Worm (Caenorhabditis elegans) whole organism, young adult: ENCODE data around the gene clec-64.

Experiments
- C06A6.2 ChIP-seq: fragments of 200-800 bp; sonication (Bioruptor generic); conservative IDR thresholded peaks from 2 replicates; pipeline ENCODE4 v1.3.6; 2022; ENCODE audit warnings: missing genetic modification characterization, missing compliant biosample characterization
- C17E4.6 ChIP-seq: fragments of 200-800 bp; sonication (Bioruptor generic); IDR thresholded peaks from 2 replicates; pipeline ENCODE4 v1.3.6; 2022; ENCODE audit warnings: missing genetic modification reagents, missing genetic modification characterization, missing compliant biosample characterization
- D2030.7 ChIP-seq: fragments of 200-800 bp; sonication (Bioruptor generic); IDR thresholded peaks from 2 replicates; pipeline ENCODE4 v1.3.6; 2022; ENCODE audit warnings: missing genetic modification reagents, missing genetic modification characterization, missing compliant biosample characterization
- F22D6.2 ChIP-seq: sonication (generic microtip); optimal IDR thresholded peaks from 2 replicates; lab custom pipeline; 2016; ENCODE audit warnings: mild to moderate bottlenecking, missing genetic modification characterization, missing compliant biosample characterization
- F33H1.4 ChIP-seq: fragments of 200-800 bp; sonication (Bioruptor generic); IDR thresholded peaks from 2 replicates; pipeline ENCODE4 v1.3.6; 2022; ENCODE audit warnings: missing genetic modification reagents, missing genetic modification characterization, missing compliant biosample characterization
- F39B2.1 ChIP-seq: fragments of 200-800 bp; sonication (Bioruptor generic); IDR thresholded peaks from 2 replicates; pipeline ENCODE4 v1.3.6; 2022; ENCODE audit warnings: missing genetic modification reagents, missing genetic modification characterization, missing compliant biosample characterization
- K11D2.4 ChIP-seq: fragments of 200-800 bp; sonication (Bioruptor generic); IDR thresholded peaks from 2 replicates; pipeline ENCODE4 v1.3.6; 2022; ENCODE audit warnings: missing genetic modification reagents, missing genetic modification characterization, missing compliant biosample characterization
- K12H6.12 ChIP-seq: fragments of 200-800 bp; sonication (Bioruptor generic); optimal IDR thresholded peaks from 2 replicates; lab custom pipeline; 2018; ENCODE audit warnings: mild to moderate bottlenecking, missing genetic modification characterization, missing compliant biosample characterization
- ama-1 ChIP-seq, 3 experiments: fragments of 150-350 bp in 1 of 3; sonication (generic microtip) in 2 of 3; optimal IDR thresholded peaks; 2 replicates each; lab custom pipeline; 2014 to 2018; ENCODE audit warnings: missing biosample characterization in 2 of 3, missing genetic modification characterization in 2 of 3, missing genetic modification reagents in 2 of 3
- aptf-2 ChIP-seq: fragments of 200-800 bp; sonication (Bioruptor generic); conservative IDR thresholded peaks from 2 replicates; pipeline ENCODE4 v1.3.6; 2022; ENCODE audit warnings: missing genetic modification reagents, missing genetic modification characterization, missing compliant biosample characterization
- ccch-3 ChIP-seq: fragments of 200-800 bp; sonication (Bioruptor generic); optimal IDR thresholded peaks from 2 replicates; lab custom pipeline; 2018; ENCODE audit warnings: mild to moderate bottlenecking, missing genetic modification characterization, missing compliant biosample characterization
- cebp-1 ChIP-seq, 2 experiments: fragments of 200-800 bp in 1 of 2; sonication (Bioruptor generic) in 1 of 2; sonication (generic microtip) in 1 of 2; IDR thresholded peaks in 1 of 2; optimal IDR thresholded peaks in 1 of 2; 2 replicates each; pipeline versions ENCODE4 v1.3.6 to Lab custom; 2017 to 2022; ENCODE audit warnings: missing compliant biosample characterization in 2 of 2, missing genetic modification characterization in 2 of 2, mild to moderate bottlenecking in 1 of 2, missing genetic modification reagents in 1 of 2, moderate library complexity in 1 of 2
- ceh-58 ChIP-seq: fragments of 200-800 bp; sonication (Bioruptor generic); IDR thresholded peaks from 2 replicates; pipeline ENCODE4 v1.3.6; 2022; ENCODE audit warnings: missing genetic modification characterization, missing compliant biosample characterization
- ceh-91 ChIP-seq: fragments of 200-800 bp; sonication (Bioruptor generic); IDR thresholded peaks from 2 replicates; pipeline ENCODE4 v1.3.6; 2022; ENCODE audit warnings: missing genetic modification reagents, missing genetic modification characterization, missing compliant biosample characterization
- chd-7 ChIP-seq: sonication (generic microtip); optimal IDR thresholded peaks from 2 replicates; lab custom pipeline; 2016; ENCODE audit warnings: mild to moderate bottlenecking, missing genetic modification characterization, moderate library complexity, missing compliant biosample characterization
- die-1 ChIP-seq: sonication (generic microtip); optimal IDR thresholded peaks from 2 replicates; lab custom pipeline; 2016; ENCODE audit warnings: missing genotype, mild to moderate bottlenecking, missing genetic modification characterization, missing compliant biosample characterization
- dox-1 ChIP-seq: fragments of 200-800 bp; sonication (Bioruptor generic); IDR thresholded peaks from 2 replicates; pipeline ENCODE4 v1.3.6; 2022; ENCODE audit warnings: missing genetic modification reagents, missing genetic modification characterization, missing compliant biosample characterization
- dpff-1 ChIP-seq: sonication (generic microtip); optimal IDR thresholded peaks from 2 replicates; lab custom pipeline; 2017; ENCODE audit warnings: mild to moderate bottlenecking, missing genetic modification characterization, missing compliant biosample characterization
- egrh-3 ChIP-seq: fragments of 200-800 bp; sonication (Bioruptor generic); IDR thresholded peaks from 2 replicates; pipeline ENCODE4 v1.3.6; 2022; ENCODE audit warnings: missing genetic modification reagents, missing genetic modification characterization, missing compliant biosample characterization
- ekl-4 ChIP-seq: fragments of 200-800 bp; sonication (Bioruptor generic); IDR thresholded peaks from 2 replicates; pipeline ENCODE4 v1.3.6; 2022; ENCODE audit warnings: missing genetic modification reagents, missing genetic modification characterization, missing compliant biosample characterization
- hlh-12 ChIP-seq: sonication (generic microtip); optimal IDR thresholded peaks from 2 replicates; lab custom pipeline; 2016; ENCODE audit warnings: missing genetic modification characterization, missing compliant biosample characterization
- hmg-20 ChIP-seq: fragments of 200-800 bp; sonication (Bioruptor generic); IDR thresholded peaks from 2 replicates; pipeline ENCODE4 v1.3.6; 2022; ENCODE audit warnings: missing genetic modification reagents, missing genetic modification characterization, missing compliant biosample characterization
- hrde-1 ChIP-seq: sonication (generic microtip); optimal IDR thresholded peaks from 2 replicates; lab custom pipeline; 2016; ENCODE audit warnings: missing genetic modification characterization, mild to moderate bottlenecking, missing compliant biosample characterization, moderate library complexity, missing genotype, missing genetic modification reagents, borderline replicate concordance
- hsf-1 ChIP-seq: fragments of 200-800 bp; sonication (Bioruptor generic); IDR thresholded peaks from 2 replicates; pipeline ENCODE4 v1.3.6; 2022; ENCODE audit warnings: missing genetic modification reagents, missing genetic modification characterization, missing compliant biosample characterization
- let-526 ChIP-seq: fragments of 200-800 bp; sonication (Bioruptor generic); IDR thresholded peaks from 2 replicates; pipeline ENCODE4 v1.3.6; 2022; ENCODE audit warnings: missing genetic modification reagents, missing genetic modification characterization, missing compliant biosample characterization
- let-607 ChIP-seq, 2 experiments: fragments of 200-800 bp in 1 of 2; sonication (Bioruptor generic) in 1 of 2; sonication (generic microtip) in 1 of 2; optimal IDR thresholded peaks; 2 replicates each; lab custom pipeline; 2016 to 2018; ENCODE audit warnings: mild to moderate bottlenecking in 2 of 2, missing compliant biosample characterization in 2 of 2, missing genetic modification characterization in 2 of 2, moderate library complexity in 2 of 2, missing genotype in 1 of 2
- lin-40 ChIP-seq: sonication (generic microtip); optimal IDR thresholded peaks from 2 replicates; lab custom pipeline; 2016; ENCODE audit warnings: missing genetic modification characterization, mild to moderate bottlenecking, missing compliant biosample characterization, missing genotype, missing genetic modification reagents
- lsy-27 ChIP-seq: sonication (generic microtip); optimal IDR thresholded peaks from 2 replicates; lab custom pipeline; 2017; ENCODE audit warnings: missing genetic modification characterization, mild to moderate bottlenecking, missing compliant biosample characterization, antibody characterized with exemption, missing genotype, borderline replicate concordance; ENCODE audit not compliant: insufficient read depth
- madf-10 ChIP-seq: sonication (generic microtip); optimal IDR thresholded peaks from 2 replicates; lab custom pipeline; 2016; ENCODE audit warnings: mild to moderate bottlenecking, missing genetic modification characterization, missing compliant biosample characterization
- mcd-1 ChIP-seq: fragments of 200-800 bp; sonication (Bioruptor generic); IDR thresholded peaks from 2 replicates; pipeline ENCODE4 v1.3.6; 2022; ENCODE audit warnings: missing genetic modification reagents, missing genetic modification characterization, missing compliant biosample characterization
- nfyb-1 ChIP-seq: fragments of 200-800 bp; sonication (Bioruptor generic); IDR thresholded peaks from 2 replicates; pipeline ENCODE4 v1.3.6; 2022; ENCODE audit warnings: missing genetic modification reagents, missing genetic modification characterization, missing compliant biosample characterization
- nhr-80 ChIP-seq: sonication (generic microtip); optimal IDR thresholded peaks from 2 replicates; lab custom pipeline; 2016; ENCODE audit warnings: missing genetic modification characterization, missing compliant biosample characterization
- rcor-1 ChIP-seq: fragments of 200-800 bp; sonication (Bioruptor generic); IDR thresholded peaks from 2 replicates; pipeline ENCODE4 v1.3.6; 2022; ENCODE audit warnings: missing genetic modification reagents, missing genetic modification characterization, missing compliant biosample characterization
- snpc-1.3 ChIP-seq: sonication (generic microtip); optimal IDR thresholded peaks from 2 replicates; lab custom pipeline; 2017; ENCODE audit warnings: missing genetic modification characterization, mild to moderate bottlenecking, missing compliant biosample characterization, antibody characterized with exemption, moderate library complexity, missing genotype, missing genetic modification reagents; ENCODE audit not compliant: insufficient read depth
- sptf-2 ChIP-seq: fragments of 200-800 bp; sonication (Bioruptor generic); optimal IDR thresholded peaks from 2 replicates; lab custom pipeline; 2018; ENCODE audit warnings: mild to moderate bottlenecking, missing genetic modification characterization, missing compliant biosample characterization
- tbx-9 ChIP-seq: sonication (generic microtip); optimal IDR thresholded peaks from 2 replicates; lab custom pipeline; 2016; ENCODE audit warnings: borderline replicate concordance, missing genetic modification characterization, inconsistent platforms, missing compliant biosample characterization
- zfh-2 ChIP-seq: fragments of 200-800 bp; sonication (Bioruptor generic); conservative IDR thresholded peaks from 2 replicates; pipeline ENCODE4 v1.3.6; 2022; ENCODE audit warnings: missing genetic modification reagents, missing genetic modification characterization, missing compliant biosample characterization
- ztf-18 ChIP-seq: sonication (generic microtip); optimal IDR thresholded peaks from 2 replicates; lab custom pipeline; 2016; ENCODE audit warnings: missing genotype, mild to moderate bottlenecking, missing genetic modification characterization, missing compliant biosample characterization
- ztf-3 ChIP-seq: fragments of 200-800 bp; sonication (Bioruptor generic); optimal IDR thresholded peaks from 2 replicates; lab custom pipeline; 2018; ENCODE audit warnings: mild to moderate bottlenecking, missing genetic modification characterization, missing compliant biosample characterization

Gene clec-64

DNA sequence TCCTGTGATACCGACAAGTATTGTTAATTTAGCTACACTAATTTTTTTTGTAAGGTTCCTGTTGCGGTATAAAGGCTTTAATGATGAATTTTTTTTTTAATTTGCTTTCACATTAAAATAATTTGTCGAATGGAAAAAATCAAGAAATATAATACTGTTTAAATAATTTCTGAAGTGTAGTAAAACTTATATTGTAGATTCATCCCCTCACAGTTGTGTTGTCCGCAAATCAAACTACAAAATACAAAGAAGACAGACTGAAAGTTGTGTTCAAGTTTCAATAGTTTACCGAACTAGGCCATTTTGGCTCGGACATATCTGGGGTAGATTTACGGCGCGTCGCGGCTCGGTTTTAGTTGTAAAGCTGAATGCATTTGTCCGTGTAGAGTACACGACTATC, 681 bp upstream of the clec-64 start:
- TF ChIP-seq hlh-12 (tag; lab: Kevin White, UChicago) (no peak), ccch-3 (no peak), tbx-9 (tag; lab: Kevin White, UChicago) (no peak), C06A6.2 (GFP tag; lab: Robert Waterston, UW) (no peak), ekl-4 (no peak), cebp-1 (GFP tag; IDR thresholded peaks at IDR 0.05; lab: Robert Waterston, UW) (no peak), cebp-1 (tag; optimal IDR thresholded peaks at IDR 0.05; lab: Kevin White, UChicago) (no peak), chd-7 (tag; lab: Kevin White, UChicago) (no peak), mcd-1 (GFP tag; lab: Robert Waterston, UW) (no peak), hmg-20 (GFP tag; lab: Robert Waterston, UW) (no peak), let-607 (tag; optimal IDR thresholded peaks at IDR 0.05; lab: Kevin White, UChicago) (no peak), rcor-1 (GFP tag; lab: Robert Waterston, UW) (no peak), ceh-91 (no peak), egrh-3 (GFP tag; lab: Robert Waterston, UW) (no peak), die-1 (tag; lab: Kevin White, UChicago) (no peak), ztf-18 (tag; lab: Kevin White, UChicago) (no peak), K12H6.12 (tag; lab: Kevin White, UChicago) (no peak), sptf-2 (no peak), let-526 (no peak), snpc-1.3 (tag; lab: Kevin White, UChicago) (no peak)

DNA sequence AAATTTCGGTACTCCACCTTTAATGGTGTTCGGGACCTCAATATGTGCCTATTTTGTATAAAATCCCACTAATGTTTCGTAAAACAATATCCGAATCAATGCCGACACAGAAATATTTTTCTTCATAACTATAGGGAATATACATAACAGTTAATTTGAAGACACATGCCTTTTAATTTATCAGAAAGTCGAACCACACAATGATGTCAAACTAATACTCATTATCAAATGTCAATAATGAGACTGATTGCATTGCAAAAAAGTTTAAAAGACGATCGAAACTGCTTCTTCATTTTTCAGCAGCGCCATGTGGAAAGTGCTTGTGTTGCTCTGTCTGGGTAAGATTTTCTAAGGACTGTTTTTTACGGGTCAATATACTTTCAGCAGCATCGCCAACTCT, 3.0 kb downstream of the clec-64 start, which contains the start of gene clec-65:
Gene clec-65 (plus strand): TSS at position 301 of the 400 bp plus-strand sequence.
- TF ChIP-seq nhr-80 (peak; percentile 20), ceh-58 (GFP tag; lab: Robert Waterston, UW) (no peak), dox-1 (GFP tag; lab: Robert Waterston, UW) (0 out of 2 replicates have a peak, but pooled peaks have one; percentile 15), ama-1 (optimal IDR thresholded peaks at IDR 0.05; lab: Kevin White, UChicago) (no peak), ama-1 (GFP tag; optimal IDR thresholded peaks at IDR 0.05; lab: Kevin White, UChicago) (no peak), cebp-1 (GFP tag; IDR thresholded peaks at IDR 0.05; lab: Robert Waterston, UW) (no peak), cebp-1 (tag; optimal IDR thresholded peaks at IDR 0.05; lab: Kevin White, UChicago) (no peak), zfh-2 (GFP tag; lab: Robert Waterston, UW) (no peak)

DNA sequence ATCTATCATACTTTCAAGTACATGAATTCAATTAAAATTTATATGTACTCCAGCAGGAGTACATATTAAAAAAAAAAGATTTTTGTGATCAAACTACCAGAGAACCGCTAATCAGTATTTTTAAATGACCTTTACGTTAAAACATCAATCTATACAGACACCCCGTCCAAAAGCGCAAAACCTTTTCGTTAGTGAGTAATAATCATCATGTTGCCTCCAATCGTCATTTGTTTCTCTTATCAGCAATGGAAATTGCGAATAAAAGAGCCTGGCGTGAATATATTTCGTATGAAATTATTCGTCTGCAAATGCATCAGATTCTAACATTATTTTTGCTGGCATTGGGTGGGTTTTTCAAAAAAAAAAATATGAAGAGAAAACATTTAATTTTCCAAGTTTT, 6.1 kb downstream of the clec-64 start, which contains the start of gene clec-66:
Gene clec-66 (plus strand): TSS at position 225 of the 400 bp plus-strand sequence.
- TF ChIP-seq nhr-80 (peak; percentile 70), hsf-1 (GFP tag; lab: Robert Waterston, UW) (no peak)

DNA sequence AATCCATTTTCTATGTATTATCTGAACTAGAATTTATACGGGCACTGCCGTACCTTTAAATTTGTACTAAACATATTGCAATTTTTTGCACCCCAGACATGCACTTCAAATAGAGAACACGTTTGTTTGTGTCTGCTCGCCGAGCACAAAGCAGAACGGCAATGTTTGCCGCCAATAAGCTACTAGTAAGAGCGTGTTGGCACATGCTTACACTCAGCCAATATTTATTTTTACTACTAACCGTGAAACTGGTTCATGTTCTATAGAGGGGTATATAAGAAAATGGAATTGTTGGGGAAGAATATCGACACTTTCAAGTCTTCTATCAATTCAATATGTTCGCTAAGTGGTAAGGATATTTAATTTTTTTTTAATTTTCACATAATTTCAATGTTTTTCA, 9.0 kb downstream of the clec-64 start, which contains the start of gene nspb-11:
Gene nspb-11 (plus strand): TSS at position 301 of the 400 bp plus-strand sequence.
- no peak for TF ChIP-seq F33H1.4 (GFP tag; lab: Robert Waterston, UW)
- no peak for TF ChIP-seq madf-10
- no peak for TF ChIP-seq K11D2.4
- no peak for TF ChIP-seq egrh-3 (GFP tag; lab: Robert Waterston, UW)
- no peak for TF ChIP-seq F22D6.2 (tag; lab: Kevin White, UChicago)
- no peak for TF ChIP-seq aptf-2 (GFP tag; lab: Robert Waterston, UW)
- TF ChIP-seq lin-40 (tag; lab: Kevin White, UChicago): no peak
- no peak for TF ChIP-seq hrde-1
- no peak for TF ChIP-seq mcd-1 (GFP tag; lab: Robert Waterston, UW)
- no peak for TF ChIP-seq F39B2.1 (GFP tag; lab: Robert Waterston, UW)
- TF ChIP-seq ztf-3: no peak
- TF ChIP-seq D2030.7 (GFP tag; lab: Robert Waterston, UW): no peak
- TF ChIP-seq C06A6.2 (GFP tag; lab: Robert Waterston, UW): no peak
- TF ChIP-seq lsy-27 (tag; lab: Kevin White, UChicago): no peak
- TF ChIP-seq nfyb-1 (GFP tag; lab: Robert Waterston, UW): no peak
- TF ChIP-seq dpff-1: no peak
- no peak for TF ChIP-seq C17E4.6 (GFP tag; lab: Robert Waterston, UW)
- TF ChIP-seq, all 124 proteins: peak for 0
